Worm (Caenorhabditis elegans): Measurements from ENCODE around the gene cnp-3.

ce11 chrX:17157089-17157488 lies 19.2 kb upstream of the cnp-3 start:
- TF ChIP-seq ZK546.5 (tag; optimal IDR thresholded peaks at IDR 0.05) (no peak), unc-62 (GFP tag; optimal IDR thresholded peaks at IDR 0.05) (no peak), ceh-82 (tag; optimal IDR thresholded peaks at IDR 0.05) (no peak), ztf-11 (tag; optimal IDR thresholded peaks at IDR 0.05) (no peak), dmd-4 (tag; optimal IDR thresholded peaks at IDR 0.05) (no peak), lin-39 (tag; optimal IDR thresholded peaks at IDR 0.05) (no peak), aly-2 (tag; optimal IDR thresholded peaks at IDR 0.05) (no peak), egl-27 (tag; optimal IDR thresholded peaks at IDR 0.05) (no peak), nhr-12 (tag; optimal IDR thresholded peaks at IDR 0.05) (no peak), fos-1 (tag; optimal IDR thresholded peaks at IDR 0.05) (no peak), ceh-16 (tag; optimal IDR thresholded peaks at IDR 0.05) (no peak), sma-9 (GFP tag; optimal IDR thresholded peaks at IDR 0.05) (no peak), sma-9 (tag; optimal IDR thresholded peaks at IDR 0.05) (no peak), nhr-237 (tag; optimal IDR thresholded peaks at IDR 0.05) (no peak), nhr-11 (tag; optimal IDR thresholded peaks at IDR 0.05) (no peak)
